Worm (Caenorhabditis elegans): ENCODE results near the gene H11L12.1.

- no peak for TF ChIP-seq cog-1 (tag; optimal IDR thresholded peaks at IDR 0.05)
- TF ChIP-seq flt-1 (GFP tag; IDR thresholded peaks at IDR 0.05): no peak
- no peak for TF ChIP-seq klf-2 (GFP tag; conservative IDR thresholded peaks at IDR 0.05)
- no peak for TF ChIP-seq T22C8.4 (GFP tag; IDR thresholded peaks at IDR 0.05)
- TF ChIP-seq ztf-29 (GFP tag; IDR thresholded peaks at IDR 0.05): no peak
- TF ChIP-seq med-1 (GFP tag; optimal IDR thresholded peaks at IDR 0.05; ENCODE audit: insufficient read depth): no peak
- TF ChIP-seq ztf-23 (GFP tag; IDR thresholded peaks at IDR 0.05): no peak
- no peak for TF ChIP-seq ref-1 (GFP tag; conservative IDR thresholded peaks at IDR 0.05)
- TF ChIP-seq tab-1 (GFP tag; IDR thresholded peaks at IDR 0.05): no peak
Measured at ce11 chrX:17684767-17685166, 26.7 kb downstream of the H11L12.1 start, which contains the start of gene T23E7.6.
